Worm (Caenorhabditis elegans) whole organism, L4 larva: ENCODE data around the gene cyp-14A2.

ENCODE experiments used
- F26F4.8 ChIP-seq: fragments of 200-800 bp; sonication (Bioruptor generic); conservative IDR thresholded peaks from 2 replicates; pipeline ENCODE4 v1.3.6; 2022; ENCODE audit warnings: missing genetic modification characterization, missing compliant biosample characterization
- F37D6.2 ChIP-seq: sonication (generic microtip); optimal IDR thresholded peaks from 2 replicates; lab custom pipeline; 2016; ENCODE audit warnings: mild to moderate bottlenecking, missing genetic modification characterization, missing compliant biosample characterization
- F44E2.7 ChIP-seq: fragments of 200-800 bp; sonication (Bioruptor generic); IDR thresholded peaks from 2 replicates; pipeline ENCODE4 v2.1.2; 2022; ENCODE audit warnings: missing genetic modification characterization, missing compliant biosample characterization
- R02D3.7 ChIP-seq: fragments of 150-350 bp; sonication (generic microtip); optimal IDR thresholded peaks from 3 replicates; lab custom pipeline; 2014; ENCODE audit warnings: missing biosample characterization, missing genetic modification characterization
- T20F7.1 ChIP-seq: fragments of 200-800 bp; sonication (Bioruptor generic); optimal IDR thresholded peaks from 2 replicates; lab custom pipeline; 2018; ENCODE audit warnings: mild to moderate bottlenecking, missing genetic modification characterization, missing compliant biosample characterization
- T26A8.4 ChIP-seq: fragments of 200-800 bp; sonication (Bioruptor generic); IDR thresholded peaks from 2 replicates; pipeline ENCODE4 v1.3.6; 2022; ENCODE audit warnings: missing genetic modification characterization, missing compliant biosample characterization
- aha-1 ChIP-seq: fragments of 150-350 bp; peaks from one replicate; lab custom pipeline; 2014; ENCODE audit warnings: missing biosample characterization, missing genetic modification characterization
- aly-2 ChIP-seq: sonication (generic microtip); optimal IDR thresholded peaks from 2 replicates; lab custom pipeline; 2018; ENCODE audit warnings: missing biosample characterization, missing genetic modification characterization
- attf-4 ChIP-seq: sonication (generic microtip); optimal IDR thresholded peaks from 3 replicates; lab custom pipeline; 2017; ENCODE audit warnings: missing biosample characterization, missing genetic modification characterization
- ceh-20 ChIP-seq: fragments of 200-800 bp; sonication (Bioruptor generic); IDR thresholded peaks from 2 replicates; pipeline ENCODE4 v1.3.6; 2022; ENCODE audit warnings: missing genetic modification reagents, missing genetic modification characterization, missing compliant biosample characterization
- ceh-32 ChIP-seq: sonication (generic microtip); optimal IDR thresholded peaks from 2 replicates; lab custom pipeline; 2016; ENCODE audit warnings: mild to moderate bottlenecking, missing genetic modification characterization, missing compliant biosample characterization; ENCODE audit not compliant: poor library complexity
- ceh-62 ChIP-seq: sonication (generic microtip); optimal IDR thresholded peaks from 2 replicates; lab custom pipeline; 2017; ENCODE audit warnings: missing biosample characterization, missing genetic modification characterization
- daf-16 ChIP-seq, 3 experiments: sonication (generic microtip); optimal IDR thresholded peaks; 2 replicates each; lab custom pipeline; 2016 to 2017; ENCODE audit warnings: missing genetic modification characterization in 3 of 3, missing genetic modification reagents in 3 of 3, mild to moderate bottlenecking in 2 of 3, missing compliant biosample characterization in 2 of 3, missing biosample characterization in 1 of 3, moderate library complexity in 1 of 3
- dmd-6 ChIP-seq: fragments of 200-800 bp; sonication (Bioruptor generic); IDR thresholded peaks from 2 replicates; pipeline ENCODE4 v1.3.6; 2022; ENCODE audit warnings: missing genetic modification reagents, missing genetic modification characterization, missing compliant biosample characterization
- dpl-1 ChIP-seq: fragments of 150-350 bp; optimal IDR thresholded peaks from 2 replicates; lab custom pipeline; 2014; ENCODE audit warnings: missing biosample characterization, missing genetic modification reagents, missing genetic modification characterization
- dve-1 ChIP-seq: sonication (generic microtip); optimal IDR thresholded peaks from 2 replicates; lab custom pipeline; 2017; ENCODE audit warnings: antibody characterized with exemption, mild to moderate bottlenecking, missing genetic modification characterization, missing compliant biosample characterization; ENCODE audit not compliant: insufficient read depth
- egl-43 ChIP-seq: fragments of 200-800 bp; sonication (Bioruptor generic); IDR thresholded peaks from 2 replicates; pipeline ENCODE4 v1.3.6; 2022; ENCODE audit warnings: missing genetic modification reagents, missing genetic modification characterization, missing compliant biosample characterization
- fos-1 ChIP-seq: fragments of 150-350 bp; optimal IDR thresholded peaks from 2 replicates; lab custom pipeline; 2014; ENCODE audit warnings: missing biosample characterization, missing genetic modification characterization
- hlh-11 ChIP-seq: fragments of 200-800 bp; sonication (Bioruptor generic); optimal IDR thresholded peaks from 2 replicates; lab custom pipeline; 2018; ENCODE audit warnings: mild to moderate bottlenecking, missing genetic modification characterization, missing compliant biosample characterization
- hlh-30 ChIP-seq: sonication (generic microtip); optimal IDR thresholded peaks from 2 replicates; lab custom pipeline; 2017; ENCODE audit warnings: antibody characterized with exemption, mild to moderate bottlenecking, missing genetic modification characterization, missing compliant biosample characterization; ENCODE audit not compliant: insufficient read depth
- hmg-1.1 ChIP-seq: fragments of 200-800 bp; sonication (Bioruptor generic); IDR thresholded peaks from 2 replicates; pipeline ENCODE4 v1.3.6; 2022; ENCODE audit warnings: missing genetic modification reagents, missing genetic modification characterization, missing compliant biosample characterization
- lin-39 ChIP-seq: fragments of 150-350 bp; optimal IDR thresholded peaks from 2 replicates; lab custom pipeline; 2014; ENCODE audit warnings: missing biosample characterization, missing genetic modification reagents, missing genetic modification characterization
- lsy-2 ChIP-seq, 2 experiments: fragments of 150-350 bp in 1 of 2; sonication (generic microtip) in 1 of 2; optimal IDR thresholded peaks; 2 replicates each; lab custom pipeline; 2014 to 2017; ENCODE audit warnings: missing biosample characterization in 2 of 2, missing genetic modification characterization in 2 of 2
- mdl-1 ChIP-seq, 2 experiments: fragments of 150-350 bp in 1 of 2; sonication (generic microtip) in 1 of 2; optimal IDR thresholded peaks; 2 replicates each; lab custom pipeline; 2014 to 2017; ENCODE audit warnings: missing biosample characterization in 2 of 2, missing genetic modification characterization in 2 of 2
- mdt-29 ChIP-seq: fragments of 200-800 bp; sonication (Bioruptor generic); IDR thresholded peaks from 2 replicates; pipeline ENCODE4 v1.3.6; 2022; ENCODE audit warnings: missing genetic modification reagents, missing genetic modification characterization, missing compliant biosample characterization
- mep-1 ChIP-seq: fragments of 150-350 bp; sonication (generic microtip); optimal IDR thresholded peaks from 3 replicates; lab custom pipeline; 2014; ENCODE audit warnings: missing biosample characterization, missing genetic modification characterization
- mxl-3 ChIP-seq: fragments of 200-800 bp; sonication (Bioruptor generic); optimal IDR thresholded peaks from 2 replicates; lab custom pipeline; 2018; ENCODE audit warnings: mild to moderate bottlenecking, missing genetic modification characterization, missing compliant biosample characterization
- nhr-10 ChIP-seq: fragments of 150-350 bp; optimal IDR thresholded peaks from 2 replicates; lab custom pipeline; 2014; ENCODE audit warnings: missing biosample characterization, missing genetic modification characterization
- nhr-11 ChIP-seq: fragments of 150-350 bp; optimal IDR thresholded peaks from 2 replicates; lab custom pipeline; 2014; ENCODE audit warnings: missing biosample characterization, missing genetic modification characterization
- nhr-237 ChIP-seq: sonication (generic microtip); optimal IDR thresholded peaks from 2 replicates; lab custom pipeline; 2017; ENCODE audit warnings: missing biosample characterization, missing genetic modification characterization
- nhr-28 ChIP-seq: fragments of 150-350 bp; optimal IDR thresholded peaks from 2 replicates; lab custom pipeline; 2014; ENCODE audit warnings: missing biosample characterization, missing genetic modification characterization
- nhr-77 ChIP-seq: fragments of 150-350 bp; optimal IDR thresholded peaks from 2 replicates; lab custom pipeline; 2014; ENCODE audit warnings: missing biosample characterization, missing genetic modification characterization
- php-3 ChIP-seq: fragments of 200-800 bp; sonication (Bioruptor generic); IDR thresholded peaks from 2 replicates; pipeline ENCODE4 v1.3.6; 2022; ENCODE audit warnings: missing genetic modification reagents, missing genetic modification characterization, missing compliant biosample characterization
- pqm-1 ChIP-seq: sonication (generic microtip); optimal IDR thresholded peaks from 2 replicates; lab custom pipeline; 2017; ENCODE audit warnings: missing biosample characterization, missing genetic modification characterization
- snpc-1.2 ChIP-seq: fragments of 200-800 bp; sonication (Bioruptor generic); IDR thresholded peaks from 2 replicates; pipeline ENCODE4 v1.3.6; 2022; ENCODE audit warnings: missing genetic modification reagents, missing genetic modification characterization, missing compliant biosample characterization
- unc-62 ChIP-seq, 3 experiments: fragments of 150-350 bp in 1 of 3; sonication (generic microtip); optimal IDR thresholded peaks in 2 of 3; peaks in 1 of 3; 1 replicate in 1 of 3; 2 replicates in 2 of 3; lab custom pipeline; 2014 to 2017; ENCODE audit warnings: missing biosample characterization in 3 of 3, missing genetic modification characterization in 3 of 3, missing genetic modification reagents in 3 of 3, missing genotype in 1 of 3
- zip-11 ChIP-seq: fragments of 200-800 bp; sonication (Bioruptor generic); IDR thresholded peaks from 2 replicates; pipeline ENCODE4 v1.3.6; 2022; ENCODE audit warnings: missing genetic modification characterization, missing compliant biosample characterization
- ztf-7 ChIP-seq: fragments of 150-350 bp; optimal IDR thresholded peaks from 2 replicates; lab custom pipeline; 2014; ENCODE audit warnings: missing biosample characterization, missing genetic modification characterization

cyp-14A2 gene

DNA sequence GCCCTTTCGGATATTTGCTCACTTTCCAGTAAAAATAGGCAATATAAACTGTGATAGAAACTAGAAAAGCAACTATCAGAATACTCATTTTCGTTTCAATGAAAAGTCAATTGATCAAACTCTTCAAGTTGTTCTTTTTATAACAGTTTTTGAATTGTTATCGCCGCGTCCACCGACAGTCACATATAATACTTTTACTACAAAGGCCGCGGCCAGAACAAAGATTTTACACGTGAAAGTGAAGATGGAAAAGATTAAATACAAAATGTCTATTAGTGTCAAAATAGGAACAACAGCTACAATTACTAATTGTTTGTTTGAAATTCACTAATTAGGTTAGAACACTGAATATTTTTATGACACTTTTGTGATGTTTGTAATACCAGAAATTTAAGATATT is at the start of gene cyp-14A2:
cyp-14A2 (minus strand) TSS at position 101 of the 400 bp plus-strand sequence.
- peak; percentile 42 for TF ChIP-seq dmd-6 (GFP tag; lab: Robert Waterston, UW)
- TF ChIP-seq mxl-3, result no peak
- TF ChIP-seq, all 104 proteins: peak for 1

DNA sequence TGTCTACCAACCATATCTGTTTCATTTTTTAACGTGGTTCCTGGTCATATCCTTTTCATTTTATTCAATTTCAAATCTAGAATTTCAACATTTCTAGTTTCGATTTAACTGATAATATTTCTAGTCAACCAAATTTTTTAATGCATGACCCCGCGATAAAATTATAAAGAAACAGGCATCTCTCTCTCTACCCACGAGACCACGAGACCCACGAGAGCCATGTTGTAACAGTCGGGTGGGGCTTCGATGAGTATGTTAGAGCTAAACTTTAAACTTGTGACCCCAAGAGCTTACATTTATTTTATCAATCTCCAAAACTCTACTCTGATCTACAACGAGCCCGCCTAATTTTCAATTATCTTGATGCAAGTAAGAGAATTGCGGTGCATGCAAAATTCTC is 48.8 kb upstream of the cyp-14A2 start:
- TF ChIP-seq dve-1 (tag; lab: Kevin White, UChicago) (peak; percentile 66), hlh-30 (tag; lab: Kevin White, UChicago) (peak; percentile 72), nhr-237 (tag; lab: Kevin White, UChicago) (no peak), T20F7.1 (GFP tag; lab: Kevin White, UChicago) (no peak), daf-16 (GFP tag; optimal IDR thresholded peaks at IDR 0.05; lab: Kevin White, UChicago) (no peak), daf-16 (tag; optimal IDR thresholded peaks at IDR 0.05; lab: Kevin White, UChicago) (no peak), mdl-1 (tag; optimal IDR thresholded peaks at IDR 0.05; lab: Kevin White, UChicago) (peak in 1 of 2 experiments; percentile 20)

DNA sequence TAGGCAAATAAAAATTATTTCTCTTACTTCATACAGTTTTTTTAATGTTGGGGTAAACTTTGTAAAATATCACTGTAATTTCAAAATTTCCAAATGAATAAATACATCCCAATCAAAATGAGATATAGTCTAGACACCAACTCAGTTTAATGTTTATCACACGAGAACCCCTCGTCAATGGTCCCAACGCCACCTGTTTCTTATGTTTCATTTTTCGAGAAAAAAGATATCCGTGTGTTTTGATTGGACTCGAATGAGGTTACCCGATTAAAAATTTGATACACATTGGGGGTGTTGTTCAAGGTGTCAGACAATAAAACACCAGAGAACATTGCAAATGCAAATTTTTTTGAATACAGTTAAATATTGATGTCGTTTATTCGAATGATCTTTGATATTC is 48.0 kb upstream of the cyp-14A2 start:
- no peak for TF ChIP-seq aly-2 (tag; lab: Kevin White, UChicago)
- no peak for TF ChIP-seq attf-4
- TF ChIP-seq dmd-6 (GFP tag; lab: Robert Waterston, UW), result no peak
- peak; percentile 33 for TF ChIP-seq nhr-11
- no peak for TF ChIP-seq R02D3.7 (tag; lab: Kevin White, UChicago)
- peak in 1 of 2 experiments; percentile 45 for TF ChIP-seq daf-16 (GFP tag; optimal IDR thresholded peaks at IDR 0.05; lab: Kevin White, UChicago)
- TF ChIP-seq daf-16 (tag; optimal IDR thresholded peaks at IDR 0.05; lab: Kevin White, UChicago), result no peak
- no peak for TF ChIP-seq ceh-62
- TF ChIP-seq, all 104 proteins: peak for 2

DNA sequence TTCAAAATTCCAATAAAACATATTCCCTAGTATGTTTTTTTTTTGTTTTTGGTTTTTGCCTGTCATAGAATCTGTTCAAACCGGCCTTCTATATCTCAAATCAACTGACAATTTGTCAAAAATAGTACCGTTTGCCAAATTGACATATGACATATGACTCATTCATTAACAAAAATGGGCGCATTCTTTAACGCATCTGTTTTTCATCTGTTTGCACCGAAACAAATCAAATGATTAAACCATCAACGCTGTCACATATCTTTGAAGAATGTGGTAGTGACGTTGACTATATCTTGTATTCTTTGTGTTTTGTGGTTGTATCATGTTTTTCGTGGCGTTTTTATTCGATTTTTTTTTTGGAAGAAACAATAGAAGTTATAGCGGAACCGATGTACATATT is 45.6 kb upstream of the cyp-14A2 start:
- TF ChIP-seq unc-62 (GFP tag; optimal IDR thresholded peaks at IDR 0.05 in 1 of 2; lab: Kevin White, UChicago), result peak in 1 of 2 experiments; percentile 54
- TF ChIP-seq unc-62 (tag; optimal IDR thresholded peaks at IDR 0.05; lab: Kevin White, UChicago), result no peak
- TF ChIP-seq hlh-11 (tag; lab: Kevin White, UChicago), result peak; percentile 35
- no peak for TF ChIP-seq lsy-2 (tag; optimal IDR thresholded peaks at IDR 0.05; lab: Kevin White, UChicago)
- TF ChIP-seq mep-1 (tag; lab: Kevin White, UChicago), result peak; percentile 5
- peak in 1 of 2 experiments; percentile 35 for TF ChIP-seq mdl-1 (tag; optimal IDR thresholded peaks at IDR 0.05; lab: Kevin White, UChicago)
- TF ChIP-seq nhr-28 (tag; lab: Kevin White, UChicago), result peak; percentile 94
- TF ChIP-seq hlh-30 (tag; lab: Kevin White, UChicago), result peak; percentile 72
- no peak for TF ChIP-seq T26A8.4 (GFP tag; lab: Robert Waterston, UW)

DNA sequence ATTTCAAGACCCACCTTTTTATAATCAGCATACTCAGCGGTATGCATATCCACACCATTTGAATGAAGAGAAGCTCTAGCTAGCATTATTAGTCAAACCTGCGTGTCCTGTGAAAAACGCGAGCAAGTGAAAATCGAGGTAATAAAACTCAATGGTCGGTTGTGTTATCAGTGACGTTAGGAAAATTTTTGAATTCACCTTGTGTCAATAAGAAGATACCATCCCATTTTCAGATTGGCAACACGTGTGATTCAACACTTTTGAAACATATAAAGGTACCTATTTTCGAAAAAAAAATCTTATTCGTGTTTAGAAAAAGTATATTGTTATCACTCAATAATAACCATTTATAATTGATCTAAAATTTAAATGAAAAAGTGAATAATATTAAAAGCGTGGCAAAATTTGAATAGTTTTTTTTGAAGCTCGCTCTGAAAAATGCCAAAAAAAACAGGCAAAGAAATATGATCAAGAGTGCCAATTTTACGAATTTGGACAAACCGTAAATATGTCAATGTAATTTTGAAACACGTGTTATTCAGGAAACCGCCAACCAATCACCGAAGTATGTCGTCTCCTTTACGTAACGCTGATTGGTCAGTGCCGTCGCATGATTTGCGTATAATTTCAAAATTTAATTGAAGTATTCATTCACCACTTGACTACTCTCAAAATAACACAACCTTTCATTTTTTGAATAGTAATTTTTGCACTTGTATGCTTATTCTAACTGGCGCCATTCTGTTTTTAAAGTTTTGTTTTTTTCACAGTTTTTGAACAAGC is 42.3 kb upstream of the cyp-14A2 start, which contains the start of gene F46G10.1:
F46G10.1 (minus strand) TSS at position 115 of the 783 bp plus-strand sequence.
- TF ChIP-seq nhr-28 (tag; lab: Kevin White, UChicago) (peak; percentile 58), egl-43 (GFP tag; lab: Robert Waterston, UW) (no peak), lin-39 (tag; lab: Kevin White, UChicago) (no peak), F44E2.7 (GFP tag; lab: Robert Waterston, UW) (no peak), T20F7.1 (GFP tag; lab: Kevin White, UChicago) (no peak), pqm-1 (peak; percentile 73), aha-1 (tag; lab: Kevin White, UChicago) (peak; percentile 28), dve-1 (tag; lab: Kevin White, UChicago) (peak; percentile 70), hmg-1.1 (no peak), dpl-1 (GFP tag; lab: Kevin White, UChicago) (no peak), mdt-29 (GFP tag; lab: Robert Waterston, UW) (no peak), ceh-20 (GFP tag; lab: Robert Waterston, UW) (no peak), fos-1 (tag; lab: Kevin White, UChicago) (no peak), nhr-77 (peak; percentile 39), F26F4.8 (GFP tag; lab: Robert Waterston, UW) (no peak), mdl-1 (tag; optimal IDR thresholded peaks at IDR 0.05; lab: Kevin White, UChicago) (peak in 1 of 2 experiments; percentile 13), zip-11 (GFP tag; lab: Robert Waterston, UW) (no peak), ceh-32 (tag; lab: Kevin White, UChicago) (no peak), hlh-11 (tag; lab: Kevin White, UChicago) (peak; percentile 47), F37D6.2 (tag; lab: Kevin White, UChicago) (no peak), daf-16 (GFP tag; optimal IDR thresholded peaks at IDR 0.05; lab: Kevin White, UChicago) (no peak), daf-16 (tag; optimal IDR thresholded peaks at IDR 0.05; lab: Kevin White, UChicago) (peak; percentile 93), dmd-6 (GFP tag; lab: Robert Waterston, UW) (peak; percentile 78), nhr-10 (tag; lab: Kevin White, UChicago) (no peak), ztf-7 (tag; lab: Kevin White, UChicago) (peak; percentile 26), nhr-237 (tag; lab: Kevin White, UChicago) (no peak), php-3 (peak; percentile 28; the same call in 1 of the 2 replicates), unc-62 (GFP tag; optimal IDR thresholded peaks at IDR 0.05 in 1 of 2; lab: Kevin White, UChicago) (peak in 1 of 2 experiments; percentile 1), unc-62 (tag; optimal IDR thresholded peaks at IDR 0.05; lab: Kevin White, UChicago) (no peak), hlh-30 (tag; lab: Kevin White, UChicago) (peak; percentile 21), snpc-1.2 (GFP tag; lab: Robert Waterston, UW) (no peak)
